Worm (Caenorhabditis elegans): ENCODE measurements around the gene T27E4.7.

T27E4.7 gene

DNA sequence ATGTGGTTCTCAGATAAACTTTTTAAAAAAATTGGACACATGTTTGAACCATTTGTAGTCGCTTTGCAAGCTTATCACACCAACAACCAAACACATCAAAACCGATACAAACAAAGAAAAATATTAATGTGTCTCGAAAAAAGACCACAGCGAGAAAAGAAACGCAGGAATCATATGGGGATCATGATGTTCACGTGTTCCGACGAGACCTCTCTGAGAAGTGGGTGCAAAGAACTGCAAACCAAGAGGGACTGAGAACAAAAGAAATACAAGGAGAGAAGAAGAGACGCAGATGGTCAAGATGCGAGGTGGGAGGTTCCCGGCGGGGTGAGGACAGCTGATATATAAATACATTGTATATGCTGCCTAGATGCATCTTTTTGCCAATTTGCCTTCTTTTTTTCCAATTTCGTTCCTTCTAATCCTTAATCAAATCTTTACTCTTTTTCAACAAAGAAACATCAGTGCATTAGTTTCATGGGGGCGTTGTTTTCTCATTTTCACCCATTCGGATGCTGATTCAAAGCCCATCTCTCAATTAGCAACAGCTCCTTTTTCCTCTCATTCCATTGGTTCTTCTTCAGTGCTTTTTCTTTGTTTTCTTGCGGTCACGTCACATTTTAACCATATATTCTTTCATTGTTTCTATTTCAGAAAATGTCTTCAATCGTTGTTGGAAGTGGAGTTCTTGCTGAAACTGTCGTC, 19.6 kb upstream of the T27E4.7 start, which contains the start of gene F21C10.10 (continued):
- TF ChIP-seq ceh-6 (GFP tag; optimal IDR thresholded peaks at IDR 0.05) (no peak), madf-2 (tag; optimal IDR thresholded peaks at IDR 0.05) (no peak)

- no peak for TF ChIP-seq zip-5 (tag; optimal IDR thresholded peaks at IDR 0.05)
- TF ChIP-seq ceh-14 (tag; optimal IDR thresholded peaks at IDR 0.05), result no peak
- TF ChIP-seq pros-1 (tag; optimal IDR thresholded peaks at IDR 0.05), result no peak
- no peak for TF ChIP-seq ceh-2 (tag; optimal IDR thresholded peaks at IDR 0.05)
- TF ChIP-seq dve-1 (tag; optimal IDR thresholded peaks at IDR 0.05), result no peak
- no peak for TF ChIP-seq K09A11.1 (tag; optimal IDR thresholded peaks at IDR 0.05; ENCODE audit: insufficient read depth)
- no peak for TF ChIP-seq madf-2 (tag; optimal IDR thresholded peaks at IDR 0.05)
- TF ChIP-seq ceh-22 (tag; optimal IDR thresholded peaks at IDR 0.05), result no peak
- no peak for TF ChIP-seq ceh-9 (tag; optimal IDR thresholded peaks at IDR 0.05)
- no peak for TF ChIP-seq ama-1 (optimal IDR thresholded peaks at IDR 0.05)
- no peak for TF ChIP-seq ztf-16 (tag; optimal IDR thresholded peaks at IDR 0.05)
- no peak for TF ChIP-seq ceh-31 (tag; optimal IDR thresholded peaks at IDR 0.05)
- no peak for TF ChIP-seq ceh-34 (tag; optimal IDR thresholded peaks at IDR 0.05)
- no peak for TF ChIP-seq pat-9 (tag; optimal IDR thresholded peaks at IDR 0.05)
- no peak for TF ChIP-seq ceh-6 (GFP tag; optimal IDR thresholded peaks at IDR 0.05)
- no peak for TF ChIP-seq F13H6.1 (tag; optimal IDR thresholded peaks at IDR 0.05)
- TF ChIP-seq sox-2 (GFP tag; IDR thresholded peaks at IDR 0.05), result no peak
- TF ChIP-seq fax-1 (tag; optimal IDR thresholded peaks at IDR 0.05), result no peak
- no peak for TF ChIP-seq pqm-1 (tag; optimal IDR thresholded peaks at IDR 0.05)
These were observed 18.9 kb upstream of the T27E4.7 start for ce11 chrV:9094976-9095375.

- TF ChIP-seq nhr-11 (tag; optimal IDR thresholded peaks at IDR 0.05), result no peak
- no peak for TF ChIP-seq ceh-9 (tag; optimal IDR thresholded peaks at IDR 0.05)
- no peak for TF ChIP-seq nfya-1 (tag; optimal IDR thresholded peaks at IDR 0.05)
- no peak for TF ChIP-seq C38D4.7 (GFP tag; optimal IDR thresholded peaks at IDR 0.05)
- no peak for TF ChIP-seq pros-1 (tag; optimal IDR thresholded peaks at IDR 0.05)
- no peak for TF ChIP-seq fax-1 (tag; optimal IDR thresholded peaks at IDR 0.05)
- no peak for TF ChIP-seq hlh-6 (tag; optimal IDR thresholded peaks at IDR 0.05)
- no peak for TF ChIP-seq ceh-31 (tag; optimal IDR thresholded peaks at IDR 0.05)
- TF ChIP-seq ztf-16 (tag; optimal IDR thresholded peaks at IDR 0.05), result no peak
- TF ChIP-seq ceh-14 (tag; optimal IDR thresholded peaks at IDR 0.05), result no peak
- TF ChIP-seq unc-86 (tag; optimal IDR thresholded peaks at IDR 0.05), result no peak
These were observed 18.0 kb upstream of the T27E4.7 start for ce11 chrV:9094060-9094628.

DNA sequence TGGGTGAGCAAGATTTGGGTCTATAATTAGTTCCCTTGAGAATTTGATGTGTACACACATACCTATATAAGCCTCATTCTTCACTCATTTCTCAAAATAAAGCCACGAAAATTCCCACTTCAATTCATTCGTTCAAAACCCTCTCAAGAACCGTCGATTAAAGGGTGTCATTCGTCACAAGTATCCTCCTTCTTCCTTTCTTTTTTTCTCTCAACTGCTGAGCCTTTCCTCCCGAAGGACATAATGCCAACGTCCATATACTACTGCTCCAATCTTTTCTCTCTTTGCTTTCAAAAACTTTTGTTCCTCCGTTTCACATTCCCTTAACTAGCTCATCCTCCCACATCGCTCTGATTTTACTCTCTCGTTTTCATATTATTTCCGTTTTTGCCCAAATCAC, 16.1 kb upstream of the T27E4.7 start, which contains the start of gene T27E4.1:
Gene T27E4.1 (plus strand): TSS at position 137 of the 400 bp plus-strand sequence.
- no peak for TF ChIP-seq dmd-4 (tag; optimal IDR thresholded peaks at IDR 0.05; ENCODE audit: borderline replicate concordance)
- no peak for TF ChIP-seq ceh-6 (GFP tag; optimal IDR thresholded peaks at IDR 0.05)

DNA sequence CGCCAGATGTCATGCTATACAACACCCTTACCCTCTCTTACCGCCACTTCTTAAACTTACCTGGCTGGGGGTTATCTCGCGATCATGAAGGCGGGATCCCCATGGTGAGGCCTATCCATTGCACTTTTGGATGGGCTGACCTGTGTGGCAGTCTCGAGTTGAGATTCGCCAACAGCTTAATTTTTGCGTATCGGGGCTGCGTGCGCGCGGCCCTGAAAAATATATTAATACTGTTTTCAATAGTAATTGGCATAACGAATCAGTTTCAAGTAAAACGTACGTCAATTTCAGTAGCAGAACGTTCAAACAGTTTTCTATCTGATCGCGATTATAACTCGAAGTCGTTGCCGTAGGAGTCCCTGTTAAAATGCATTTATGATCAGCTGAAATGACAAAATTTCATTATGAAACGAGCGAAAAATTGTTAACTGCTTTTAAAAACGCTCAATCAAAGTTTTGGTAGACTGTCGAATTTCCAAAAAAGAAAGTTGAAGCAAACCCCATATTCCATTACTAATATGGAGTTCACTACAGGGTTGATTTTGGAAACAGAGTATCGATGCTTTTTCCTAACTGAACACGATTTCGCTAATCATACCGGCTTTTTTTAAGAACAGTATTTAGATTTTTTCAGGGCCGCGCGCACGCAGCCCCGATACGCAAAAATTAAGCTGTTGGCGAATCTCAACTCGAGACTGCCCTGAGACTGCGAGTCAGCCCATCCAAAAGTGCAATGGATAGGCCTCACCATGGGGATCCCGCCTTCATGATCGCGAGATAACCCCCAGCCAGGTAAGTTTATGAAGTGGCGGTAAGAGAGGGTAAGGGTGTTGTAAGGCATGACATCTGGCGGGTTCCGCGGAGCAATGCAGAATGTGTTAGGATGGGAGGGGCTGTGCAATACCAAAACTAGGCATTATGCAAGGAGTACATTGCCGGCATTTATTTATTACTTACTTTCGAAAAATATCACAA, 15.0 kb upstream of the T27E4.7 start:
- peak; percentile 35 for TF ChIP-seq ceh-30 (tag; optimal IDR thresholded peaks at IDR 0.05)

DNA sequence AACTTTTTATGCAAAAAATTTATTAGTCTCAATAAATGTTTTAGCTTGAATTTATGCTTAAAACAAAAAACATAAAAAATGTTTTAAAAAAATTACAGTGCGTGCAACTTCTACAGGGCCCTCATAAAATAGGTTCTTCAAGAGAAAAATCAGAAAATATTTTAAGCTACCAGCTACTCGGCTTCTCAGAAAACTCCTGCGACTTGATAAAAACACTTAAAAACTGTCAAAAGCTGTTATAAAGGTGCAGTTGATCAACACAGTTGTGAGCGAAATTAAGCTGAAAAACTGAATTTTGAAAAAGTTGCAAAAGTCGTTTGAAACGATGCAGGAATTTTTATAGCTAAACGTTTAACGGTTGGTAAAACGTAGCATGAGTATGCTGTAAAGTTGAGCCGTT, 12.6 kb upstream of the T27E4.7 start:
- TF ChIP-seq nhr-232 (tag; optimal IDR thresholded peaks at IDR 0.05) (no peak), dve-1 (tag; optimal IDR thresholded peaks at IDR 0.05) (no peak), elt-4 (tag; optimal IDR thresholded peaks at IDR 0.05) (no peak), mec-3 (tag; optimal IDR thresholded peaks at IDR 0.05; ENCODE audit: borderline replicate concordance) (no peak), ama-1 (optimal IDR thresholded peaks at IDR 0.05) (peak; percentile 69), ttx-3 (tag; optimal IDR thresholded peaks at IDR 0.05) (no peak), K09A11.1 (tag; optimal IDR thresholded peaks at IDR 0.05; ENCODE audit: insufficient read depth) (no peak), lin-11 (tag; optimal IDR thresholded peaks at IDR 0.05) (no peak), gmeb-2 (tag; optimal IDR thresholded peaks at IDR 0.05) (peak; percentile 13), ceh-30 (tag; optimal IDR thresholded peaks at IDR 0.05) (peak; percentile 97), ceh-24 (tag; optimal IDR thresholded peaks at IDR 0.05) (peak; percentile 1), T23F11.4 (GFP tag; optimal IDR thresholded peaks at IDR 0.05) (peak; percentile 59), ceh-2 (tag; optimal IDR thresholded peaks at IDR 0.05) (no peak), sdc-2 (tag; optimal IDR thresholded peaks at IDR 0.05) (no peak), elt-2 (tag; optimal IDR thresholded peaks at IDR 0.05) (no peak), nfya-1 (tag; optimal IDR thresholded peaks at IDR 0.05) (no peak), unc-3 (GFP tag; conservative IDR thresholded peaks at IDR 0.05) (no peak), unc-3 (tag; optimal IDR thresholded peaks at IDR 0.05) (no peak), pat-9 (tag; optimal IDR thresholded peaks at IDR 0.05) (no peak), ceh-31 (tag; optimal IDR thresholded peaks at IDR 0.05) (no peak)

Measured in whole organism, late embryonic.